Worm (Caenorhabditis elegans) whole organism, midembryonic: Measurements from ENCODE around the gene rgs-2.

Experiments used
- cog-1 ChIP-seq: sonication (generic microtip); optimal IDR thresholded peaks from 2 replicates; lab custom pipeline; 2016; ENCODE audit warnings: missing genetic modification characterization, missing compliant biosample characterization
- flt-1 ChIP-seq: fragments of 200-800 bp; sonication (Bioruptor generic); IDR thresholded peaks from 2 replicates; pipeline ENCODE4 v1.3.6; 2022; ENCODE audit warnings: missing genetic modification characterization, missing compliant biosample characterization
- klf-2 ChIP-seq: fragments of 200-800 bp; sonication (Bioruptor generic); conservative IDR thresholded peaks from 2 replicates; pipeline ENCODE4 v1.3.6; 2022; ENCODE audit warnings: missing genetic modification reagents, missing genetic modification characterization, missing compliant biosample characterization
- med-1 ChIP-seq: sonication (generic microtip); optimal IDR thresholded peaks from 2 replicates; lab custom pipeline; 2017; ENCODE audit warnings: missing genetic modification characterization, mild to moderate bottlenecking, missing compliant biosample characterization, antibody characterized with exemption, missing genetic modification reagents; ENCODE audit not compliant: insufficient read depth
- ref-1 ChIP-seq: fragments of 200-800 bp; sonication (Bioruptor generic); conservative IDR thresholded peaks from 2 replicates; pipeline ENCODE4 v1.3.6; 2022; ENCODE audit warnings: missing genetic modification reagents, missing genetic modification characterization, missing compliant biosample characterization
- tab-1 ChIP-seq: fragments of 200-800 bp; sonication (Bioruptor generic); IDR thresholded peaks from 2 replicates; pipeline ENCODE4 v1.3.6; 2022; ENCODE audit warnings: missing genetic modification characterization, missing compliant biosample characterization
- ztf-23 ChIP-seq: fragments of 200-800 bp; sonication (Bioruptor generic); IDR thresholded peaks from 2 replicates; pipeline ENCODE4 v1.3.6; 2022; ENCODE audit warnings: missing genetic modification reagents, missing genetic modification characterization, missing compliant biosample characterization
- ztf-29 ChIP-seq: fragments of 200-800 bp; sonication (Bioruptor generic); IDR thresholded peaks from 2 replicates; pipeline ENCODE4 v1.3.6; 2022; ENCODE audit warnings: missing genetic modification reagents, missing genetic modification characterization, missing compliant biosample characterization

DNA sequence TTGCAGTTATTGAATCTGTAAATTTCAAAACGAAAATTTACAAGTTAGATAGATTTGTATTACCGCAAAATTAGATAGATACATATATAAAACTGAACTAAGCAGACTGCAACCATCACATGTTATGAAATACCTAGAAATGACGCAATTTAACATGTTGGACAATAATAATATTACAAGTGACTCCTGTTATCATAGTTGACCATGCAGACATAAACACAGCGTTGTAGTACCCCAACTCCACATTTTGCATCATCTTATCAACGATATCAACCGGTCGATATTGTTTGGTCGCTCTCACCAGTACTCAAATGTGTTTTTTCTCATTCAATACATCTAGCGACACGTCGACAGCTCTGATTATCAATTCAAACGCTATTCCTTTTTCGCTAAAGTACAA, 21.1 kb upstream of the rgs-2 start, which contains the start of gene ugt-50:
- TF ChIP-seq klf-2 (GFP tag; lab: Robert Waterston, UW) (no peak), flt-1 (GFP tag; lab: Robert Waterston, UW) (no peak), cog-1 (tag; lab: Kevin White, UChicago) (no peak), tab-1 (GFP tag; lab: Robert Waterston, UW) (no peak), ztf-29 (GFP tag; lab: Robert Waterston, UW) (no peak), med-1 (GFP tag; lab: Kevin White, UChicago) (no peak), ztf-23 (GFP tag; lab: Robert Waterston, UW) (no peak), ref-1 (no peak)
